Fruit fly (Drosophila melanogaster): ENCODE results near the gene ND-13A.

The ND-13A gene

DNA sequence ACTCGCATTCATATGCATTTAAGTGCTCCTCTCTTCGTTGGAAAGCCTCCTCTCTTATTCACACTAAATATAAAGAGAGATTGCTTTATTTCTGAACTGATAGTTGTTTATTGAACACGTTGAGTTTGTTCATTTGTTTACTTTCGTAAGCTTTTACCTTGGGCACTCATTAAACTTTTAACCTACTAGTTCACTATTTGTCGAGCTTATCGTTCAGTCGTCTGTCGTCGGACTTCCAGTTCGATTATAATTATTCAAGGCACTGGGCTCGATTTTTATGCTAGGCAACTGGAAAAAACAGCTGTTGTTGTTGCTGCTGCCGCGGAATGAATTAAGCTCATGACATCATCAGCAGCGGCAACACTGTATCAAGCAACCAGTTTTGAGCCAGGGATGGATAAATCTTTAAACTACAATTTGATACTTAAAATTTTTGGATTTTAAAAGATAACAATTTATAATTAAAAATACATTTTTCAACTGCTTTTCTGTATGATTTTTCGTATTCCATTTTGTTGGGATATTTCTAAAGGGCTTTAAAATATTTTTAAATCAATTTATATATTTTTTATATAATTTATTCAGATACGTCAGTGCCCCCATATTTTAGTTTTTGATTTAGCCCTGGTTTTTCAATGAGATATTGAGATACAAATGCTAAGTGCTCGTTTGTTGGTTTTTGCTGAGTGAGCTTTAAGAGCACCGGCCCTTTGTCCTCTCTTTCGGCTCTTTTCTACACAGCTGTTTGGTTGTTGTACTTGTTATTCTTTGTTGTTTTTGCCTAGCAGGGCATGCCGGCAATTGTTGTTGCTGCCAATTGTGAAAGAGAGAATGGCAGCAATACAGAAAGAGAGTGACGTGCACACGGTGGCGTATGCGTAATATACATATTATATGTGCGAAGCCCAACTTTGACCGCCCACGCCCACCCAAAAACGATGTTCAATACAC, 45.4 kb upstream of the ND-13A start:
- peak; percentile 98 for TF ChIP-seq CG3032 (tag; optimal IDR thresholded peaks at IDR 0.05)
- TF ChIP-seq cyc (GFP tag; optimal IDR thresholded peaks at IDR 0.05): peak; percentile 79
- TF ChIP-seq CG32006 (GFP tag; optimal IDR thresholded peaks at IDR 0.05): peak; percentile 94
- TF ChIP-seq CG4318 (GFP tag; optimal IDR thresholded peaks at IDR 0.05): peak; percentile 88
- peak; percentile 81 for TF ChIP-seq Smox (GFP tag; optimal IDR thresholded peaks at IDR 0.05)
- TF ChIP-seq Eip75B (GFP tag; optimal IDR thresholded peaks at IDR 0.05): peak; percentile 78
- TF ChIP-seq OdsH (GFP tag; optimal IDR thresholded peaks at IDR 0.05): peak; percentile 93
- peak; percentile 96 for TF ChIP-seq Ets96B (tag; optimal IDR thresholded peaks at IDR 0.05)
- peak; percentile 83 for TF ChIP-seq Blimp-1 (GFP tag; optimal IDR thresholded peaks at IDR 0.05)
- peak; percentile 95 for TF ChIP-seq CG34406 (GFP tag; optimal IDR thresholded peaks at IDR 0.05)
- no peak for TF ChIP-seq dac (GFP tag; optimal IDR thresholded peaks at IDR 0.05)
- TF ChIP-seq CG6854 (GFP tag; optimal IDR thresholded peaks at IDR 0.05): peak; percentile 77
- peak; percentile 83 for TF ChIP-seq CG7368 (GFP tag; optimal IDR thresholded peaks at IDR 0.05)
- peak; percentile 94 for TF ChIP-seq CG11294 (GFP tag; IDR thresholded peaks at IDR 0.05)
- peak; percentile 76 for TF ChIP-seq Sox15 (GFP tag; optimal IDR thresholded peaks at IDR 0.05)
- peak; percentile 99 for TF ChIP-seq dsx (GFP tag; optimal IDR thresholded peaks at IDR 0.05; ENCODE audit: poor library complexity, severe bottlenecking)
- peak; percentile 98 for TF ChIP-seq CG15336 (GFP tag; IDR thresholded peaks at IDR 0.05)
- TF ChIP-seq Hr4 (GFP tag; optimal IDR thresholded peaks at IDR 0.05): peak; percentile 77
- TF ChIP-seq CG31627 (GFP tag; optimal IDR thresholded peaks at IDR 0.05): peak; percentile 65
- peak; percentile 88 for TF ChIP-seq CG6276 (GFP tag; optimal IDR thresholded peaks at IDR 0.05)
- peak; percentile 87 for TF ChIP-seq CG11762 (GFP tag; optimal IDR thresholded peaks at IDR 0.05; ENCODE audit: insufficient read depth)
- peak; percentile 97 for TF ChIP-seq Eip78C (GFP tag)
- peak; percentile 84 for TF ChIP-seq fd59A (GFP tag; optimal IDR thresholded peaks at IDR 0.05)
- peak; percentile 87 to 93 for TF ChIP-seq ss (GFP tag; optimal IDR thresholded peaks at IDR 0.05)
- TF ChIP-seq salr (GFP tag; optimal IDR thresholded peaks at IDR 0.05): peak; percentile 62 to 93
- peak; percentile 79 for TF ChIP-seq CG1621 (tag; optimal IDR thresholded peaks at IDR 0.05)
- TF ChIP-seq spab (GFP tag; optimal IDR thresholded peaks at IDR 0.05): peak; percentile 92
- TF ChIP-seq lz (GFP tag; optimal IDR thresholded peaks at IDR 0.05): peak; percentile 82
- peak; percentile 93 for TF ChIP-seq acj6 (GFP tag; optimal IDR thresholded peaks at IDR 0.05)
- TF ChIP-seq topi (GFP tag; optimal IDR thresholded peaks at IDR 0.05): peak; percentile 80
- TF ChIP-seq eg (GFP tag; IDR thresholded peaks at IDR 0.05): peak; percentile 97
- peak; percentile 91 for TF ChIP-seq net (GFP tag; optimal IDR thresholded peaks at IDR 0.05)
- peak; percentile 90 for TF ChIP-seq esn (GFP tag; optimal IDR thresholded peaks at IDR 0.05)
- peak; percentile 90 for TF ChIP-seq CG3919 (GFP tag; optimal IDR thresholded peaks at IDR 0.05)
- TF ChIP-seq CG11902 (GFP tag; optimal IDR thresholded peaks at IDR 0.05): peak; percentile 77
- TF ChIP-seq CG8119 (GFP tag; IDR thresholded peaks at IDR 0.05): peak; percentile 98
- TF ChIP-seq CG6808 (GFP tag; optimal IDR thresholded peaks at IDR 0.05): peak; percentile 92
- peak; percentile 78 for TF ChIP-seq Sox102F (GFP tag; optimal IDR thresholded peaks at IDR 0.05)
- TF ChIP-seq pdm3 (GFP tag; optimal IDR thresholded peaks at IDR 0.05): peak; percentile 85
- TF ChIP-seq vri (GFP tag; optimal IDR thresholded peaks at IDR 0.05): peak; percentile 79
- TF ChIP-seq fkh (GFP tag; optimal IDR thresholded peaks at IDR 0.05): peak; percentile 69
- TF ChIP-seq Lpt (GFP tag; optimal IDR thresholded peaks at IDR 0.05): peak; percentile 88
- peak; percentile 91 for TF ChIP-seq CG10669 (GFP tag; optimal IDR thresholded peaks at IDR 0.05)
- peak; percentile 96 for TF ChIP-seq CG10631 (GFP tag; optimal IDR thresholded peaks at IDR 0.05)
- TF ChIP-seq svp (GFP tag): peak; percentile 92
- TF ChIP-seq Met (GFP tag; optimal IDR thresholded peaks at IDR 0.05): peak; percentile 89
- TF ChIP-seq achi (GFP tag; optimal IDR thresholded peaks at IDR 0.05): peak; percentile 93
- TF ChIP-seq Ets21C (GFP tag; optimal IDR thresholded peaks at IDR 0.05): no peak
- peak; percentile 87 for TF ChIP-seq CG9139 (GFP tag; optimal IDR thresholded peaks at IDR 0.05)
